Fruit fly (Drosophila melanogaster) whole organism, embryonic: ENCODE measurements around the gene Ndae1.

Experiments
- Aef1 ChIP-seq: fragments of 200-800 bp; sonication (Bioruptor generic); IDR thresholded peaks from 3 replicates; pipeline ENCODE4 v1.3.6; 2022; ENCODE audit warnings: missing biosample characterization, missing genetic modification characterization
- B-H1 ChIP-seq: fragments of 200-800 bp; sonication (Bioruptor generic); IDR thresholded peaks from 3 replicates; pipeline ENCODE4 v1.3.6; 2022; ENCODE audit warnings: missing biosample characterization, missing genetic modification characterization
- CG10366 ChIP-seq: fragments of 200-800 bp; sonication (Bioruptor generic); IDR thresholded peaks from 2 replicates; pipeline ENCODE4 v1.3.6; 2022; ENCODE audit warnings: missing biosample characterization, missing genetic modification characterization
- CG11247 ChIP-seq: fragments of 200-800 bp; sonication (Bioruptor generic); IDR thresholded peaks from 2 replicates; pipeline ENCODE4 v1.3.6; 2022; ENCODE audit warnings: missing biosample characterization, missing genetic modification characterization
- CG11695 ChIP-seq: fragments of 200-800 bp; sonication (Bioruptor generic); IDR thresholded peaks from 3 replicates; pipeline ENCODE4 v1.3.6; 2022; ENCODE audit warnings: missing biosample characterization, missing genetic modification characterization
- CG12219 ChIP-seq: fragments of 200-800 bp; sonication (Bioruptor generic); optimal IDR thresholded peaks from 3 replicates; lab custom pipeline; 2018; ENCODE audit warnings: missing biosample characterization, mild to moderate bottlenecking, missing genetic modification characterization
- CG12391 ChIP-seq: fragments of 200-800 bp; sonication (Bioruptor generic); optimal IDR thresholded peaks from 3 replicates; lab custom pipeline; 2018; ENCODE audit warnings: missing biosample characterization, mild to moderate bottlenecking, missing genetic modification characterization, moderate library complexity
- CG14014 ChIP-seq: fragments of 200-800 bp; sonication (Bioruptor generic); IDR thresholded peaks from 2 replicates; pipeline ENCODE4 v1.3.6; 2022; ENCODE audit warnings: missing biosample characterization, missing genetic modification characterization
- CG15269 ChIP-seq: fragments of 200-800 bp; sonication (Bioruptor generic); optimal IDR thresholded peaks from 2 replicates; lab custom pipeline; 2018; ENCODE audit warnings: missing biosample characterization, mild to moderate bottlenecking, missing genetic modification characterization, moderate library complexity
- CG17328 ChIP-seq: fragments of 200-800 bp; sonication (Bioruptor generic); IDR thresholded peaks from 2 replicates; pipeline ENCODE4 v1.3.6; 2022; ENCODE audit warnings: missing biosample characterization, missing genetic modification characterization
- CG17802 ChIP-seq: fragments of 200-800 bp; sonication (Bioruptor generic); optimal IDR thresholded peaks from 2 replicates; lab custom pipeline; 2018; ENCODE audit warnings: missing biosample characterization, mild to moderate bottlenecking, missing genetic modification characterization, moderate library complexity
- CG17829 ChIP-seq: fragments of 200-800 bp; optimal IDR thresholded peaks from 2 replicates; lab custom pipeline; 2019; ENCODE audit warnings: missing biosample characterization, mild to moderate bottlenecking, missing genetic modification characterization, moderate library complexity
- CG18262 ChIP-seq: fragments of 200-800 bp; optimal IDR thresholded peaks from 3 replicates; lab custom pipeline; 2019; ENCODE audit warnings: missing biosample characterization, mild to moderate bottlenecking, missing genetic modification characterization, moderate library complexity
- CG30431 ChIP-seq: fragments of 200-800 bp; sonication (Bioruptor generic); optimal IDR thresholded peaks from 2 replicates; lab custom pipeline; 2017; ENCODE audit warnings: missing biosample characterization, missing genetic modification characterization
- CG31365 ChIP-seq: fragments of 200-800 bp; sonication (Bioruptor generic); optimal IDR thresholded peaks from 2 replicates; lab custom pipeline; 2018; ENCODE audit warnings: missing biosample characterization, mild to moderate bottlenecking, missing genetic modification characterization
- CG3995 ChIP-seq: fragments of 200-800 bp; sonication (Bioruptor generic); optimal IDR thresholded peaks from 3 replicates; lab custom pipeline; 2016; ENCODE audit warnings: missing biosample characterization, missing genetic modification characterization
- CG4404 ChIP-seq: fragments of 200-800 bp; sonication (Bioruptor generic); IDR thresholded peaks from 2 replicates; pipeline ENCODE4 v1.3.6; 2022; ENCODE audit warnings: missing biosample characterization, missing genetic modification characterization
- CG7372 ChIP-seq: fragments of 200-800 bp; sonication (Bioruptor generic); IDR thresholded peaks from 2 replicates; pipeline ENCODE4 v1.3.6; 2022; ENCODE audit warnings: missing biosample characterization, missing genetic modification characterization
- CG9609 ChIP-seq: fragments of 200-800 bp; sonication (Bioruptor generic); optimal IDR thresholded peaks from 3 replicates; lab custom pipeline; 2016; ENCODE audit warnings: missing biosample characterization, missing genetic modification characterization
- CG9797 ChIP-seq: fragments of 200-800 bp; sonication (Bioruptor generic); optimal IDR thresholded peaks from 3 replicates; lab custom pipeline; 2018; ENCODE audit warnings: missing biosample characterization, mild to moderate bottlenecking, missing genetic modification characterization
- Chrac-16 ChIP-seq: fragments of 200-800 bp; sonication (Bioruptor generic); optimal IDR thresholded peaks from 3 replicates; lab custom pipeline; 2016; ENCODE audit warnings: missing biosample characterization, missing genetic modification characterization
- Dfd ChIP-seq, 2 experiments: fragments of >200 bp; optimal IDR thresholded peaks; 2 replicates each; lab custom pipeline; 2017; ENCODE audit warnings: missing biosample characterization in 2 of 2, missing genetic modification characterization in 2 of 2
- E2f1 ChIP-seq: fragments of 200-800 bp; sonication (Bioruptor generic); IDR thresholded peaks from 2 replicates; pipeline ENCODE4 v1.3.6; 2022; ENCODE audit warnings: missing biosample characterization, missing genetic modification characterization
- Fer3 ChIP-seq: fragments of 200-800 bp; sonication (Bioruptor generic); optimal IDR thresholded peaks from 2 replicates; lab custom pipeline; 2018; ENCODE audit warnings: missing biosample characterization, mild to moderate bottlenecking, missing genetic modification characterization, moderate library complexity
- Hand ChIP-seq: fragments of 200-800 bp; sonication (Bioruptor generic); optimal IDR thresholded peaks from 2 replicates; lab custom pipeline; 2017; ENCODE audit warnings: mild to moderate bottlenecking, missing biosample characterization, missing genetic modification reagents, missing genetic modification characterization
- Kr ChIP-seq: fragments of 200-800 bp; sonication (Bioruptor generic); optimal IDR thresholded peaks from 2 replicates; lab custom pipeline; 2017; ENCODE audit warnings: missing biosample characterization, mild to moderate bottlenecking, missing genetic modification characterization
- NC2β ChIP-seq: fragments of 200-800 bp; sonication (Bioruptor generic); optimal IDR thresholded peaks from 2 replicates; lab custom pipeline; 2016; ENCODE audit warnings: missing biosample characterization, missing genetic modification characterization
- Nf-YC ChIP-seq: fragments of 200-800 bp; optimal IDR thresholded peaks from 3 replicates; lab custom pipeline; 2019; ENCODE audit warnings: missing biosample characterization, mild to moderate bottlenecking, missing genetic modification characterization, moderate library complexity
- PHDP ChIP-seq: fragments of 200-800 bp; sonication (Bioruptor generic); optimal IDR thresholded peaks from 3 replicates; lab custom pipeline; 2018; ENCODE audit warnings: missing biosample characterization, mild to moderate bottlenecking, missing genetic modification characterization, moderate library complexity
- Pdp1 ChIP-seq, 2 experiments: fragments of 200-800 bp; sonication (Bioruptor generic); optimal IDR thresholded peaks; 3 replicates each; lab custom pipeline; 2016; ENCODE audit warnings: missing biosample characterization in 2 of 2, missing genetic modification characterization in 2 of 2, mild to moderate bottlenecking in 1 of 2, moderate library complexity in 1 of 2
- Rx ChIP-seq: fragments of 200-800 bp; sonication (Bioruptor generic); IDR thresholded peaks from 2 replicates; pipeline ENCODE4 v1.3.6; 2022; ENCODE audit warnings: missing biosample characterization, missing genetic modification characterization
- Scr ChIP-seq: fragments of 200-800 bp; sonication (Bioruptor generic); IDR thresholded peaks from 2 replicates; pipeline ENCODE4 v1.3.6; 2022; ENCODE audit warnings: missing biosample characterization, missing genetic modification characterization; ENCODE audit not compliant: partially characterized antibody
- Xrp1 ChIP-seq: fragments of 200-800 bp; sonication (Bioruptor generic); IDR thresholded peaks from 2 replicates; pipeline ENCODE4 v1.3.6; 2022; ENCODE audit warnings: missing biosample characterization, missing genetic modification characterization
- ab ChIP-seq: fragments of 200-800 bp; sonication (Bioruptor generic); optimal IDR thresholded peaks from 2 replicates; lab custom pipeline; 2016; ENCODE audit warnings: missing biosample characterization, missing genetic modification characterization
- ac ChIP-seq: fragments of 200-800 bp; sonication (Bioruptor generic); optimal IDR thresholded peaks from 3 replicates; lab custom pipeline; 2017; ENCODE audit warnings: missing biosample characterization, mild to moderate bottlenecking, missing genetic modification characterization
- ash1 ChIP-seq: fragments of 200-800 bp; sonication (Bioruptor generic); optimal IDR thresholded peaks from 2 replicates; lab custom pipeline; 2018; ENCODE audit warnings: missing biosample characterization, mild to moderate bottlenecking, missing genetic modification characterization
- ems ChIP-seq: fragments of 200-800 bp; sonication (Bioruptor generic); optimal IDR thresholded peaks from 3 replicates; lab custom pipeline; 2016; ENCODE audit warnings: missing biosample characterization, missing genetic modification characterization
- en ChIP-seq: fragments of 200-800 bp; sonication (Bioruptor generic); optimal IDR thresholded peaks from 2 replicates; lab custom pipeline; 2016; ENCODE audit warnings: missing biosample characterization, missing genetic modification characterization
- eyg ChIP-seq: fragments of 200-800 bp; sonication (Bioruptor generic); optimal IDR thresholded peaks from 3 replicates; lab custom pipeline; 2016; ENCODE audit warnings: missing biosample characterization, missing genetic modification characterization
- fd3F ChIP-seq: fragments of 200-800 bp; sonication (Bioruptor generic); optimal IDR thresholded peaks from 2 replicates; lab custom pipeline; 2018; ENCODE audit warnings: missing biosample characterization, mild to moderate bottlenecking, missing genetic modification characterization, moderate library complexity
- ftz-f1 ChIP-seq: fragments of 200-800 bp; sonication (Bioruptor generic); optimal IDR thresholded peaks from 2 replicates; lab custom pipeline; 2016; ENCODE audit warnings: missing biosample characterization, missing genetic modification characterization
- grn ChIP-seq: fragments of 200-800 bp; sonication (Bioruptor generic); optimal IDR thresholded peaks from 3 replicates; lab custom pipeline; 2017; ENCODE audit warnings: missing biosample characterization, missing genetic modification characterization
- h ChIP-seq: fragments of >200 bp; optimal IDR thresholded peaks from 2 replicates; lab custom pipeline; 2017
- hbn ChIP-seq: fragments of 200-800 bp; sonication (Bioruptor generic); IDR thresholded peaks from 2 replicates; pipeline ENCODE4 v1.3.6; 2022; ENCODE audit warnings: missing biosample characterization, missing genetic modification characterization; ENCODE audit not compliant: partially characterized antibody
- jigr1 ChIP-seq: fragments of 200-800 bp; sonication (Bioruptor generic); IDR thresholded peaks from 3 replicates; pipeline ENCODE4 v1.3.6; 2022; ENCODE audit warnings: missing biosample characterization, missing genetic modification characterization
- lab ChIP-seq: fragments of 200-800 bp; sonication (Bioruptor generic); optimal IDR thresholded peaks from 3 replicates; lab custom pipeline; 2017; ENCODE audit warnings: missing biosample characterization, missing genetic modification characterization, mild to moderate bottlenecking, moderate library complexity, missing genetic modification reagents
- lola ChIP-seq, 3 experiments: fragments of >200 bp in 2 of 3; fragments of 200-800 bp in 1 of 3; sonication (Bioruptor generic) in 1 of 3; optimal IDR thresholded peaks; 2 replicates each; lab custom pipeline; 2017 to 2019; ENCODE audit warnings: missing biosample characterization in 3 of 3, missing genetic modification characterization in 3 of 3, mild to moderate bottlenecking in 1 of 3, moderate library complexity in 1 of 3
- peb ChIP-seq: fragments of 200-800 bp; sonication (Bioruptor generic); IDR thresholded peaks from 2 replicates; pipeline ENCODE4 v1.3.6; 2022; ENCODE audit warnings: missing biosample characterization, missing genetic modification characterization
- tup ChIP-seq: fragments of 200-800 bp; sonication (Bioruptor generic); optimal IDR thresholded peaks from 2 replicates; lab custom pipeline; 2016; ENCODE audit warnings: missing biosample characterization, mild to moderate bottlenecking, missing genetic modification characterization, moderate library complexity
- z ChIP-seq: fragments of 200-800 bp; sonication (Bioruptor generic); IDR thresholded peaks from 3 replicates; pipeline ENCODE4 v1.3.6; 2022; ENCODE audit warnings: missing biosample characterization, missing genetic modification characterization
- zfh1 ChIP-seq: fragments of 200-800 bp; sonication (Bioruptor generic); IDR thresholded peaks from 3 replicates; pipeline ENCODE4 v1.3.6; 2022; ENCODE audit warnings: missing biosample characterization, missing genetic modification characterization

The Ndae1 gene

DNA sequence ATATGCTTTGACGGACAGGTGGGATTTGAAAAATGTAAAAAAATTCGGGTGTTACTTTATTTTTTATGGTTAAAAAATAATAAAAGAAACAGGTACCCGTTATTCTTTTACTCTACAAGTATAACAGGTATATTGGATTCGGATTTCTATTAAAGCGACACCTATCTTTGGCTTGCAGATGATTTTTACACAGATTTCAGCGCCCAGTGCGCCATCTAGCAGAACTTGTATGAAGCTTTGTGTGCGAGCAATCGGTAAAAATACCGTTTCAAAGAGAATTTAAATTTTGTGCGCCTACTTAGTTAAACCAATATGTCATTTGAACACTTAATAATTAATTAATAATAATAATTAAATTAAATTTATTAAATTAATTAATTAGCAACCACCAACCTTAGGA lies 9.0 kb upstream of the Ndae1 start (continued):
- TF ChIP-seq grn (GFP tag; lab: Kevin White, UChicago): peak; percentile 11
- no peak for TF ChIP-seq Scr
- no peak for TF ChIP-seq lola (GFP tag; optimal IDR thresholded peaks at IDR 0.05; lab: Kevin White, UChicago)
- TF ChIP-seq jigr1 (GFP tag; lab: Robert Waterston, UW): no peak
- no peak for TF ChIP-seq CG9797
- peak; percentile 20; the same call in 1 of the 3 replicates for TF ChIP-seq Aef1 (GFP tag; lab: Robert Waterston, UW)
- no peak for TF ChIP-seq CG4404 (GFP tag; lab: Robert Waterston, UW)
- no peak for TF ChIP-seq en
- TF ChIP-seq z: no peak
- TF ChIP-seq hbn (GFP tag; lab: Robert Waterston, UW): no peak
- TF ChIP-seq CG17802 (tag; lab: Kevin White, UChicago): peak; percentile 30
- TF ChIP-seq CG3995 (GFP tag; lab: Kevin White, UChicago): no peak
- TF ChIP-seq CG17829 (tag; lab: Kevin White, UChicago): peak; percentile 67
- no peak for TF ChIP-seq ac (GFP tag; lab: Kevin White, UChicago)
- peak; percentile 27 for TF ChIP-seq Nf-YC (tag; lab: Kevin White, UChicago)
- TF ChIP-seq CG15269 (tag; lab: Kevin White, UChicago): peak; percentile 53
- TF ChIP-seq CG11247: 0 out of 2 replicates have a peak, but pooled peaks have one; percentile 41
- peak; percentile 55 for TF ChIP-seq CG10366 (GFP tag; lab: Robert Waterston, UW)
- TF ChIP-seq zfh1 (GFP tag; lab: Robert Waterston, UW): peak; percentile 64; the same call in 2 of the 3 replicates
- no peak for TF ChIP-seq eyg
- TF ChIP-seq Hand (GFP tag; lab: Kevin White, UChicago): no peak
- 0 out of 2 replicates have a peak, but pooled peaks have one; percentile 13 for TF ChIP-seq peb (GFP tag; lab: Robert Waterston, UW)
- TF ChIP-seq E2f1 (GFP tag; lab: Robert Waterston, UW): peak; percentile 39; the same call in 1 of the 2 replicates
- no peak for TF ChIP-seq ftz-f1 (GFP tag; lab: Kevin White, UChicago)
- TF ChIP-seq tup: no peak
- peak; percentile 30 for TF ChIP-seq CG30431
- no peak for TF ChIP-seq ems (GFP tag; lab: Kevin White, UChicago)
- TF ChIP-seq CG12219: no peak
- TF ChIP-seq CG7372 (GFP tag; lab: Robert Waterston, UW): peak; percentile 22; the same call in 1 of the 2 replicates
- peak; percentile 29 for TF ChIP-seq fd3F
- peak; percentile 45 to 54 for TF ChIP-seq Pdp1 (GFP tag; optimal IDR thresholded peaks at IDR 0.05; lab: Kevin White, UChicago)
- TF ChIP-seq h (lab: Kevin White, UChicago): no peak
- TF ChIP-seq Dfd (GFP tag; optimal IDR thresholded peaks at IDR 0.05; lab: Kevin White, UChicago): no peak
- peak; percentile 32 for TF ChIP-seq Fer3 (tag; lab: Kevin White, UChicago)
- peak; percentile 50 for TF ChIP-seq NC2β (GFP tag; lab: Kevin White, UChicago)
- TF ChIP-seq ash1 (GFP tag; lab: Kevin White, UChicago): no peak
- 0 out of 3 replicates have a peak, but pooled peaks have one; percentile 17 for TF ChIP-seq CG11695 (GFP tag; lab: Robert Waterston, UW)
- TF ChIP-seq B-H1: no peak
- TF ChIP-seq CG9609: peak; percentile 39
- peak; percentile 29; the same call in 1 of the 2 replicates for TF ChIP-seq Xrp1 (GFP tag; lab: Robert Waterston, UW)
- no peak for TF ChIP-seq ab
- TF ChIP-seq CG12391 (tag; lab: Kevin White, UChicago): peak; percentile 39
- TF ChIP-seq CG18262 (tag; lab: Kevin White, UChicago): peak; percentile 27
- peak; percentile 54 for TF ChIP-seq PHDP
- peak; percentile 25; the same call in 1 of the 2 replicates for TF ChIP-seq CG17328 (GFP tag; lab: Robert Waterston, UW)
- TF ChIP-seq Chrac-16 (GFP tag; lab: Kevin White, UChicago): peak; percentile 55
- no peak for TF ChIP-seq CG31365 (tag; lab: Kevin White, UChicago)
- TF ChIP-seq lab (GFP tag; lab: Kevin White, UChicago): peak; percentile 31
- TF ChIP-seq Kr (GFP tag; lab: Kevin White, UChicago): no peak
- 0 out of 2 replicates have a peak, but pooled peaks have one; percentile 34 for TF ChIP-seq Rx (GFP tag; lab: Robert Waterston, UW)
- peak; percentile 57; the same call in 1 of the 2 replicates for TF ChIP-seq CG14014 (GFP tag; lab: Robert Waterston, UW)
